Worm (Caenorhabditis elegans): ENCODE data around the gene lips-13.

DNA sequence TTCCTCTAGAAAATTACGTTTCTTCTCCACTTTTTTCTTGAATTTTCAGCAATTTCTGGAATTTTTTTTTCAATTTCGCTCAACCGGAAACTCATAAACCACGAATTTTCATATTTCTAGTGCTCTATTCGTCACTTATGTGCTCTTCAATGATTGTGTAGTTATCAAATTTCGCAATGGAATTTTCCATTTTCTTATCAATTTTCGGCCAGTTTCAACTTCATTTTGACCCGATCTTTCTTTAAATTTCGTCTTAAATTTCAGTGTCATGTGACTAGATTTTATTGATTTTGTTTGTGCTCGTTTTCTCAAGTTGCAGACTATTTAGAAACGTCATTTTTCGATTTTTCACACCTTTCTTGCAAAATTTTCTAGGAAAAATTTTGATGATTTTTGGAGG is 41.9 kb upstream of the lips-13 start:
- TF ChIP-seq aly-1 (tag; optimal IDR thresholded peaks at IDR 0.05) (no peak), ama-1 (optimal IDR thresholded peaks at IDR 0.05) (no peak), F13C5.2 (tag; optimal IDR thresholded peaks at IDR 0.05) (no peak), hnd-1 (tag; optimal IDR thresholded peaks at IDR 0.05) (no peak)

All from whole organism, early embryonic.